Fruit fly (Drosophila melanogaster) whole organism, embryonic: ENCODE results near the gene CG31808.

Experiments used
- Ada2b ChIP-seq: fragments of 200-800 bp; sonication (Bioruptor generic); IDR thresholded peaks from 2 replicates; pipeline ENCODE4 v1.3.6; 2022; ENCODE audit warnings: missing biosample characterization, missing genetic modification characterization
- CG10431 ChIP-seq: fragments of 200-800 bp; sonication (Bioruptor generic); optimal IDR thresholded peaks from 3 replicates; lab custom pipeline; 2018; ENCODE audit warnings: missing biosample characterization, mild to moderate bottlenecking, missing genetic modification characterization
- CG10462 ChIP-seq: fragments of 200-800 bp; sonication (Bioruptor generic); optimal IDR thresholded peaks from 2 replicates; lab custom pipeline; 2016; ENCODE audit warnings: missing biosample characterization, missing genetic modification characterization
- CG1233 ChIP-seq: fragments of 200-800 bp; sonication (Bioruptor generic); optimal IDR thresholded peaks from 4 replicates; lab custom pipeline; 2018; ENCODE audit warnings: missing biosample characterization, mild to moderate bottlenecking, missing genetic modification characterization
- CG13775 ChIP-seq: fragments of 200-800 bp; sonication (Bioruptor generic); optimal IDR thresholded peaks from 3 replicates; lab custom pipeline; 2017; ENCODE audit warnings: missing biosample characterization, mild to moderate bottlenecking, missing genetic modification characterization
- CG31224 ChIP-seq: fragments of 200-800 bp; sonication (Bioruptor generic); IDR thresholded peaks from 2 replicates; pipeline ENCODE4 v1.3.6; 2022; ENCODE audit warnings: missing biosample characterization, missing genetic modification characterization
- CG3163 ChIP-seq: fragments of 200-800 bp; sonication (Bioruptor generic); optimal IDR thresholded peaks from 3 replicates; lab custom pipeline; 2016; ENCODE audit warnings: missing biosample characterization, missing genetic modification characterization
- CG4424 ChIP-seq: fragments of 200-800 bp; sonication (Bioruptor generic); optimal IDR thresholded peaks from 3 replicates; lab custom pipeline; 2016; ENCODE audit warnings: missing biosample characterization, missing genetic modification characterization
- CG4820 ChIP-seq: fragments of 200-800 bp; sonication (Bioruptor generic); optimal IDR thresholded peaks from 3 replicates; lab custom pipeline; 2016; ENCODE audit warnings: missing biosample characterization, missing genetic modification characterization
- CG6254 ChIP-seq: fragments of 200-800 bp; sonication (Bioruptor generic); optimal IDR thresholded peaks from 3 replicates; lab custom pipeline; 2017; ENCODE audit warnings: mild to moderate bottlenecking, missing biosample characterization, missing genetic modification reagents, missing genetic modification characterization
- CG7786 ChIP-seq: fragments of 200-800 bp; sonication (Bioruptor generic); optimal IDR thresholded peaks from 2 replicates; lab custom pipeline; 2016; ENCODE audit warnings: missing biosample characterization, missing genetic modification characterization
- CG8089 ChIP-seq: fragments of 200-800 bp; sonication (Bioruptor generic); optimal IDR thresholded peaks from 3 replicates; lab custom pipeline; 2016; ENCODE audit warnings: missing biosample characterization, missing genetic modification characterization
- CG9727 ChIP-seq: fragments of 200-800 bp; sonication (Bioruptor generic); optimal IDR thresholded peaks from 3 replicates; lab custom pipeline; 2017; ENCODE audit warnings: missing biosample characterization, mild to moderate bottlenecking, missing genetic modification characterization
- CoRest ChIP-seq: fragments of 200-800 bp; sonication (Bioruptor generic); optimal IDR thresholded peaks from 3 replicates; lab custom pipeline; 2018; ENCODE audit warnings: missing biosample characterization, mild to moderate bottlenecking, missing genetic modification characterization, moderate library complexity
- Dad ChIP-seq: fragments of 200-800 bp; sonication (Bioruptor generic); optimal IDR thresholded peaks from 3 replicates; lab custom pipeline; 2016; ENCODE audit warnings: missing biosample characterization, missing genetic modification characterization
- Deaf1 ChIP-seq: fragments of 200-800 bp; optimal IDR thresholded peaks from 3 replicates; lab custom pipeline; 2019; ENCODE audit warnings: missing biosample characterization, mild to moderate bottlenecking, missing genetic modification characterization, moderate library complexity
- GATAe ChIP-seq: fragments of 200-800 bp; sonication (Bioruptor generic); conservative IDR thresholded peaks from 2 replicates; pipeline ENCODE4 v1.3.6; 2022; ENCODE audit warnings: missing biosample characterization, missing genetic modification characterization
- HLH4C ChIP-seq: fragments of 200-800 bp; sonication (Bioruptor generic); IDR thresholded peaks from 3 replicates; pipeline ENCODE4 v1.3.6; 2022; ENCODE audit warnings: missing biosample characterization, missing genetic modification characterization; ENCODE audit not compliant: partially characterized antibody
- Hr3 ChIP-seq: fragments of 200-800 bp; sonication (Bioruptor generic); optimal IDR thresholded peaks from 3 replicates; lab custom pipeline; 2016; ENCODE audit warnings: missing biosample characterization, missing genetic modification characterization
- Lim3 ChIP-seq: fragments of 200-800 bp; sonication (Bioruptor generic); IDR thresholded peaks from 2 replicates; pipeline ENCODE4 v1.3.6; 2022; ENCODE audit warnings: missing biosample characterization, missing genetic modification characterization
- Max ChIP-seq: fragments of 200-800 bp; sonication (Bioruptor generic); optimal IDR thresholded peaks from 2 replicates; lab custom pipeline; 2016; ENCODE audit warnings: missing biosample characterization, mild to moderate bottlenecking, missing genetic modification characterization
- Oaz ChIP-seq: fragments of 200-800 bp; sonication (Bioruptor generic); IDR thresholded peaks from 2 replicates; pipeline ENCODE4 v1.3.6; 2022; ENCODE audit warnings: missing biosample characterization, missing genetic modification characterization
- Taf1 ChIP-seq: fragments of 200-800 bp; sonication (Bioruptor generic); IDR thresholded peaks from 2 replicates; pipeline ENCODE4 v1.3.6; 2022; ENCODE audit warnings: missing biosample characterization, missing genetic modification characterization
- ase ChIP-seq: fragments of 200-800 bp; sonication (Bioruptor generic); IDR thresholded peaks from 3 replicates; pipeline ENCODE4 v1.3.6; 2022; ENCODE audit warnings: missing biosample characterization, missing genetic modification characterization
- bcd ChIP-seq: fragments of 200-800 bp; sonication (Bioruptor generic); optimal IDR thresholded peaks from 2 replicates; lab custom pipeline; 2017; ENCODE audit warnings: missing biosample characterization, mild to moderate bottlenecking, missing genetic modification characterization
- cad ChIP-seq: fragments of >200 bp; optimal IDR thresholded peaks from 2 replicates; lab custom pipeline; 2017; ENCODE audit warnings: missing biosample characterization, missing genetic modification characterization
- cato ChIP-seq: fragments of 200-800 bp; sonication (Bioruptor generic); optimal IDR thresholded peaks from 2 replicates; lab custom pipeline; 2016; ENCODE audit warnings: missing biosample characterization, missing genetic modification characterization, borderline replicate concordance
- caup ChIP-seq: fragments of 200-800 bp; sonication (Bioruptor generic); optimal IDR thresholded peaks from 3 replicates; lab custom pipeline; 2017; ENCODE audit warnings: missing biosample characterization, mild to moderate bottlenecking, missing genetic modification characterization, moderate library complexity; ENCODE audit not compliant: severe bottlenecking
- chif ChIP-seq, 2 experiments: fragments of 200-800 bp; sonication (Bioruptor generic); optimal IDR thresholded peaks; 3 replicates each; lab custom pipeline; 2016; ENCODE audit warnings: missing biosample characterization in 2 of 2, missing genetic modification characterization in 2 of 2
- dati ChIP-seq: fragments of 200-800 bp; sonication (Bioruptor generic); IDR thresholded peaks from 2 replicates; pipeline ENCODE4 v1.3.6; 2022; ENCODE audit warnings: missing biosample characterization, missing genetic modification characterization
- eve ChIP-seq, 2 experiments: fragments of >200 bp; optimal IDR thresholded peaks; 2 replicates each; lab custom pipeline; 2017; ENCODE audit warnings: missing biosample characterization in 2 of 2, missing genetic modification characterization in 2 of 2
- fu2 ChIP-seq: fragments of 200-800 bp; sonication (Bioruptor generic); optimal IDR thresholded peaks from 2 replicates; lab custom pipeline; 2016; ENCODE audit warnings: missing biosample characterization, missing genetic modification characterization
- grau ChIP-seq: fragments of 200-800 bp; optimal IDR thresholded peaks from 3 replicates; lab custom pipeline; 2019; ENCODE audit warnings: missing biosample characterization, mild to moderate bottlenecking, missing genetic modification characterization, moderate library complexity
- grn ChIP-seq: fragments of 200-800 bp; sonication (Bioruptor generic); optimal IDR thresholded peaks from 3 replicates; lab custom pipeline; 2017; ENCODE audit warnings: missing biosample characterization, missing genetic modification characterization
- gt ChIP-seq: fragments of 200-800 bp; sonication (Bioruptor generic); IDR thresholded peaks from 2 replicates; pipeline ENCODE4 v1.3.6; 2022; ENCODE audit warnings: missing biosample characterization, missing genetic modification characterization
- ham ChIP-seq: fragments of 200-800 bp; sonication (Bioruptor generic); IDR thresholded peaks from 2 replicates; pipeline ENCODE4 v1.3.6; 2022; ENCODE audit warnings: missing biosample characterization, missing genetic modification characterization
- inv ChIP-seq: fragments of 200-800 bp; sonication (Bioruptor generic); IDR thresholded peaks from 2 replicates; pipeline ENCODE4 v1.3.6; 2022; ENCODE audit warnings: missing biosample characterization, missing genetic modification characterization; ENCODE audit not compliant: partially characterized antibody
- nau ChIP-seq: fragments of 200-800 bp; sonication (Bioruptor generic); optimal IDR thresholded peaks from 3 replicates; lab custom pipeline; 2017; ENCODE audit warnings: missing biosample characterization, mild to moderate bottlenecking, missing genetic modification characterization, missing genetic modification reagents
- oc ChIP-seq: fragments of 200-800 bp; sonication (Bioruptor generic); optimal IDR thresholded peaks from 2 replicates; lab custom pipeline; 2018; ENCODE audit warnings: missing biosample characterization, mild to moderate bottlenecking, missing genetic modification characterization, moderate library complexity
- org-1 ChIP-seq: fragments of 200-800 bp; sonication (Bioruptor generic); optimal IDR thresholded peaks from 2 replicates; lab custom pipeline; 2017; ENCODE audit warnings: missing biosample characterization, missing genetic modification characterization
- prd ChIP-seq, 3 experiments: fragments of >200 bp in 2 of 3; fragments of 200-800 bp in 1 of 3; sonication (Bioruptor generic) in 1 of 3; optimal IDR thresholded peaks in 2 of 3; IDR thresholded peaks in 1 of 3; 2 replicates in 2 of 3; 3 replicates in 1 of 3; pipeline versions ENCODE4 v1.3.6 to Lab custom; 2017 to 2022; ENCODE audit warnings: missing biosample characterization in 1 of 3, missing genetic modification characterization in 1 of 3
- salm ChIP-seq: fragments of 200-800 bp; sonication (Bioruptor generic); optimal IDR thresholded peaks from 2 replicates; lab custom pipeline; 2018; ENCODE audit warnings: missing biosample characterization, mild to moderate bottlenecking, missing genetic modification characterization
- shn ChIP-seq: fragments of 200-800 bp; sonication (Bioruptor generic); optimal IDR thresholded peaks from 3 replicates; lab custom pipeline; 2016; ENCODE audit warnings: missing biosample characterization, missing genetic modification characterization
- tin ChIP-seq: fragments of 200-800 bp; sonication (Bioruptor generic); optimal IDR thresholded peaks from 3 replicates; lab custom pipeline; 2016; ENCODE audit warnings: missing biosample characterization, missing genetic modification characterization
- tll ChIP-seq, 2 experiments: fragments of 200-800 bp in 1 of 2; fragments of >200 bp in 1 of 2; sonication (Bioruptor generic) in 1 of 2; optimal IDR thresholded peaks; 2 replicates each; lab custom pipeline; 2017 to 2019; ENCODE audit warnings: missing biosample characterization in 2 of 2, missing genetic modification characterization in 2 of 2, mild to moderate bottlenecking in 1 of 2, moderate library complexity in 1 of 2
- trem ChIP-seq: fragments of 200-800 bp; optimal IDR thresholded peaks from 3 replicates; lab custom pipeline; 2019; ENCODE audit warnings: missing biosample characterization, mild to moderate bottlenecking, missing genetic modification characterization, moderate library complexity
- unpg ChIP-seq: fragments of 200-800 bp; sonication (Bioruptor generic); optimal IDR thresholded peaks from 3 replicates; lab custom pipeline; 2018; ENCODE audit warnings: missing biosample characterization, mild to moderate bottlenecking, missing genetic modification characterization, moderate library complexity
- zfh1 ChIP-seq: fragments of 200-800 bp; sonication (Bioruptor generic); IDR thresholded peaks from 3 replicates; pipeline ENCODE4 v1.3.6; 2022; ENCODE audit warnings: missing biosample characterization, missing genetic modification characterization
- zfh2 ChIP-seq: fragments of 200-800 bp; sonication (Bioruptor generic); optimal IDR thresholded peaks from 2 replicates; lab custom pipeline; 2016; ENCODE audit warnings: missing biosample characterization, missing genetic modification characterization

Gene CG31808

DNA sequence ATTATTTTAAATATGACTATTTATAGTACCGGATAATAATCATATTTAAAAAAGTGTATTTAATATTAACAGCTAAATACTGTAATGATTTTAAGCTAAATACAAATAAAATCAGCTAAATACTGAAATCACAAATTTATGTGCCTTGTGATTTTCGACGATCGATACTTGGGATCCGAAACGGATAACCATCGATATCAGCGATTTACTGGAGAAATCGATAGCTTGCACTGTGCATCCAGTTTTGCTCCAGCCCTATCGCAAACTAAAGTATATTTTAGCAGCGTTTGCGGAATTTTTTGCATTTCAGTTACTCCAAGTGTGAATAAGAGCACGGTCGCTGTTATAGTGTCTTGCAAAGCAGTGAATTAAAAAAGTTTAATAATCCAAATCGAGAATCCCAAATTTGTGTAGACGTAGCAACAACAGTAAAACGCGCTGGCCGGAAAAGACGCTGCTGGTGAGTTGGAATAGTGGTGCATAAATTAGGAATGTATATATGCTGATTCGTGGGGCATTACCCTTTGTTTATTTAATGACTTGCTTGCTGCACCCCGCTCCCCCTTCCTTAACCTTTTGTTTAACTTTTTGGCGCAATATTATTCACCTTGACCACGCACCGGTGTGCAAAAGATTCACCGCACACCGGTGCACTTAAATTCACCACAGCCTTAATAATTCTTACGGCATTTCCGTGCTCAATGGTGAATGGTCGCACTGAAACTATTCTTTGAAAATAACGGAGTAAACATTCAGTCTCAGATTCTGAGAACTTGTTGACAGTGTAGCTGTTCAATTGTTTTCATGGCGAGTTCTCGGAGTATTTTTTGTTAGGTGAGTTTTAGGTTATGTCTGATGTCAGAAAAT, 35.9 kb downstream of the CG31808 start, which contains the start of the genes grp and squ (continued):
- TF ChIP-seq bcd (GFP tag; lab: Kevin White, UChicago) (no peak), shn (no peak), tin (GFP tag; lab: Kevin White, UChicago) (no peak), ase (GFP tag; lab: Robert Waterston, UW) (no peak), zfh1 (GFP tag; lab: Robert Waterston, UW) (no peak), CG8089 (GFP tag; lab: Kevin White, UChicago) (no peak), CG4424 (GFP tag; lab: Kevin White, UChicago) (no peak), CG10431 (GFP tag; lab: Kevin White, UChicago) (no peak), Ada2b (GFP tag; lab: Robert Waterston, UW) (no peak), eve (GFP tag; optimal IDR thresholded peaks at IDR 0.05; lab: Kevin White, UChicago) (peak in 1 of 2 experiments; percentile 82), chif (GFP tag; optimal IDR thresholded peaks at IDR 0.05; lab: Kevin White, UChicago) (no peak), CG7786 (GFP tag; lab: Kevin White, UChicago) (no peak), Hr3 (GFP tag; lab: Kevin White, UChicago) (no peak), CG9727 (GFP tag; lab: Kevin White, UChicago) (no peak), Oaz (GFP tag; lab: Robert Waterston, UW) (no peak), CG13775 (GFP tag; lab: Kevin White, UChicago) (peak; percentile 4), grau (tag; lab: Kevin White, UChicago) (no peak), Taf1 (GFP tag; lab: Robert Waterston, UW) (no peak), CG4820 (GFP tag; lab: Kevin White, UChicago) (no peak), CG1233 (GFP tag; lab: Kevin White, UChicago) (no peak), cato (no peak), nau (GFP tag; lab: Kevin White, UChicago) (peak; percentile 15), caup (GFP tag; lab: Kevin White, UChicago) (no peak), CG6254 (GFP tag; lab: Kevin White, UChicago) (no peak), Max (GFP tag; lab: Kevin White, UChicago) (no peak), inv (peak; percentile 93), prd (optimal IDR thresholded peaks at IDR 0.05; lab: Kevin White, UChicago) (no peak), prd (GFP tag; IDR thresholded peaks at IDR 0.05; lab: Robert Waterston, UW) (no peak), Lim3 (GFP tag; lab: Robert Waterston, UW) (no peak), CG3163 (no peak), zfh2 (GFP tag; lab: Kevin White, UChicago) (no peak), tll (GFP tag; optimal IDR thresholded peaks at IDR 0.05; lab: Kevin White, UChicago) (no peak), CG31224 (GFP tag; lab: Robert Waterston, UW) (no peak), HLH4C (GFP tag; lab: Robert Waterston, UW) (peak; percentile 99), cad (no peak), Dad (GFP tag; lab: Kevin White, UChicago) (no peak), fu2 (GFP tag; lab: Kevin White, UChicago) (no peak), grn (GFP tag; lab: Kevin White, UChicago) (no peak), gt (GFP tag; lab: Robert Waterston, UW) (no peak), CG10462 (GFP tag; lab: Kevin White, UChicago) (no peak), oc (tag; lab: Kevin White, UChicago) (no peak), ham (no peak), unpg (GFP tag; lab: Kevin White, UChicago) (no peak), org-1 (no peak), trem (tag; lab: Kevin White, UChicago) (peak; percentile 17), dati (no peak), Deaf1 (tag; lab: Kevin White, UChicago) (no peak), CoRest (tag; lab: Kevin White, UChicago) (no peak), salm (tag; lab: Kevin White, UChicago) (no peak), GATAe (no peak)
